Fruit fly (Drosophila melanogaster) whole organism, embryonic: Measurements from ENCODE around the gene CG12024.

Source experiments
- Asciz ChIP-seq: fragments of 200-800 bp; sonication (Bioruptor generic); optimal IDR thresholded peaks from 2 replicates; lab custom pipeline; 2017; ENCODE audit warnings: missing biosample characterization, mild to moderate bottlenecking, missing genetic modification characterization, missing genetic modification reagents
- B-H2 ChIP-seq: fragments of 200-800 bp; sonication (Bioruptor generic); optimal IDR thresholded peaks from 2 replicates; lab custom pipeline; 2018; ENCODE audit warnings: missing biosample characterization, mild to moderate bottlenecking, missing genetic modification characterization
- BEAF-32 ChIP-seq: fragments of 200-800 bp; sonication (Bioruptor generic); optimal IDR thresholded peaks from 3 replicates; lab custom pipeline; 2017; ENCODE audit warnings: missing biosample characterization, missing genetic modification characterization, mild to moderate bottlenecking, moderate library complexity, missing genetic modification reagents
- CG11093 ChIP-seq: fragments of 200-800 bp; sonication (Bioruptor generic); IDR thresholded peaks from 3 replicates; pipeline ENCODE4 v1.3.6; 2022; ENCODE audit warnings: missing biosample characterization, missing genetic modification characterization
- CG14710 ChIP-seq: fragments of 200-800 bp; sonication (Bioruptor generic); optimal IDR thresholded peaks from 3 replicates; lab custom pipeline; 2019; ENCODE audit warnings: missing biosample characterization, mild to moderate bottlenecking, missing genetic modification characterization, moderate library complexity
- CG15514 ChIP-seq: fragments of 200-800 bp; sonication (Bioruptor generic); optimal IDR thresholded peaks from 3 replicates; lab custom pipeline; 2017; ENCODE audit warnings: missing biosample characterization, missing genetic modification characterization, mild to moderate bottlenecking, moderate library complexity, missing genetic modification reagents
- CG17802 ChIP-seq: fragments of 200-800 bp; sonication (Bioruptor generic); optimal IDR thresholded peaks from 2 replicates; lab custom pipeline; 2018; ENCODE audit warnings: missing biosample characterization, mild to moderate bottlenecking, missing genetic modification characterization, moderate library complexity
- CG31441 ChIP-seq: fragments of 200-800 bp; sonication (Bioruptor generic); IDR thresholded peaks from 2 replicates; pipeline ENCODE4 v1.3.6; 2022; ENCODE audit warnings: missing biosample characterization, missing genetic modification characterization
- CG3163 ChIP-seq: fragments of 200-800 bp; sonication (Bioruptor generic); optimal IDR thresholded peaks from 3 replicates; lab custom pipeline; 2016; ENCODE audit warnings: missing biosample characterization, missing genetic modification characterization
- CG4730 ChIP-seq: fragments of 200-800 bp; sonication (Bioruptor generic); IDR thresholded peaks from 2 replicates; pipeline ENCODE4 v1.3.6; 2022; ENCODE audit warnings: missing biosample characterization, missing genetic modification characterization
- CG6791 ChIP-seq: fragments of 200-800 bp; sonication (Bioruptor generic); IDR thresholded peaks from 3 replicates; pipeline ENCODE4 v1.3.6; 2022; ENCODE audit warnings: missing biosample characterization, missing genetic modification characterization; ENCODE audit not compliant: partially characterized antibody
- CG7928 ChIP-seq: fragments of 200-800 bp; sonication (Bioruptor generic); optimal IDR thresholded peaks from 2 replicates; lab custom pipeline; 2017; ENCODE audit warnings: missing biosample characterization, mild to moderate bottlenecking, missing genetic modification characterization
- CG7963 ChIP-seq: fragments of 200-800 bp; sonication (Bioruptor generic); IDR thresholded peaks from 3 replicates; pipeline ENCODE4 v1.3.6; 2022; ENCODE audit warnings: missing biosample characterization, missing genetic modification characterization; ENCODE audit not compliant: partially characterized antibody
- CG8478 ChIP-seq: fragments of >200 bp; optimal IDR thresholded peaks from 2 replicates; lab custom pipeline; 2018
- CG9817 ChIP-seq: fragments of 200-800 bp; sonication (Bioruptor generic); optimal IDR thresholded peaks from 2 replicates; lab custom pipeline; 2018; ENCODE audit warnings: missing biosample characterization, mild to moderate bottlenecking, missing genetic modification characterization, moderate library complexity
- CkIIα-i1 ChIP-seq: fragments of 200-800 bp; sonication (Bioruptor generic); IDR thresholded peaks from 2 replicates; pipeline ENCODE4 v1.3.6; 2022; ENCODE audit warnings: missing biosample characterization, missing genetic modification characterization
- Doc3 ChIP-seq: fragments of 200-800 bp; sonication (Bioruptor generic); IDR thresholded peaks from 3 replicates; pipeline ENCODE4 v1.3.6; 2022; ENCODE audit warnings: missing biosample characterization, missing genetic modification characterization; ENCODE audit not compliant: partially characterized antibody
- Dref ChIP-seq: fragments of 200-800 bp; sonication (Bioruptor generic); IDR thresholded peaks from 2 replicates; pipeline ENCODE4 v1.3.6; 2022; ENCODE audit warnings: missing biosample characterization, missing genetic modification characterization
- Gsc ChIP-seq: fragments of 200-800 bp; sonication (Bioruptor generic); IDR thresholded peaks from 2 replicates; pipeline ENCODE4 v1.3.6; 2022; ENCODE audit warnings: missing biosample characterization, missing genetic modification characterization
- HmgD ChIP-seq: fragments of 200-800 bp; sonication (Bioruptor generic); optimal IDR thresholded peaks from 3 replicates; lab custom pipeline; 2016; ENCODE audit warnings: missing biosample characterization, missing genetic modification characterization
- HmgZ ChIP-seq: fragments of 200-800 bp; sonication (Bioruptor generic); optimal IDR thresholded peaks from 2 replicates; lab custom pipeline; 2018; ENCODE audit warnings: missing biosample characterization, mild to moderate bottlenecking, missing genetic modification characterization
- MBD-R2 ChIP-seq: fragments of 200-800 bp; sonication (Bioruptor generic); IDR thresholded peaks from 2 replicates; pipeline ENCODE4 v1.3.6; 2022; ENCODE audit warnings: missing biosample characterization, missing genetic modification characterization
- NFAT ChIP-seq: fragments of 200-800 bp; sonication (Bioruptor generic); IDR thresholded peaks from 2 replicates; pipeline ENCODE4 v1.3.6; 2022; ENCODE audit warnings: missing biosample characterization, missing genetic modification characterization
- Nf-YA ChIP-seq: fragments of 200-800 bp; sonication (Bioruptor generic); IDR thresholded peaks from 2 replicates; pipeline ENCODE4 v1.3.6; 2022; ENCODE audit warnings: missing biosample characterization, missing genetic modification characterization
- NfI ChIP-seq: fragments of 200-800 bp; sonication (Bioruptor generic); optimal IDR thresholded peaks from 3 replicates; lab custom pipeline; 2018; ENCODE audit warnings: missing biosample characterization, mild to moderate bottlenecking, missing genetic modification characterization, moderate library complexity
- Ptx1 ChIP-seq: fragments of 200-800 bp; sonication (Bioruptor generic); IDR thresholded peaks from 2 replicates; pipeline ENCODE4 v1.3.6; 2022; ENCODE audit warnings: missing biosample characterization, missing genetic modification characterization
- Ssrp ChIP-seq: fragments of 200-800 bp; sonication (Bioruptor generic); optimal IDR thresholded peaks from 2 replicates; lab custom pipeline; 2018; ENCODE audit warnings: missing biosample characterization, mild to moderate bottlenecking, missing genetic modification characterization, moderate library complexity
- Vsx1 ChIP-seq: fragments of 200-800 bp; sonication (Bioruptor generic); optimal IDR thresholded peaks from 2 replicates; lab custom pipeline; 2017; ENCODE audit warnings: missing biosample characterization, mild to moderate bottlenecking, missing genetic modification characterization, missing genetic modification reagents
- Xrp1 ChIP-seq: fragments of 200-800 bp; sonication (Bioruptor generic); IDR thresholded peaks from 2 replicates; pipeline ENCODE4 v1.3.6; 2022; ENCODE audit warnings: missing biosample characterization, missing genetic modification characterization
- ash1 ChIP-seq: fragments of 200-800 bp; sonication (Bioruptor generic); optimal IDR thresholded peaks from 2 replicates; lab custom pipeline; 2018; ENCODE audit warnings: missing biosample characterization, mild to moderate bottlenecking, missing genetic modification characterization
- br ChIP-seq: fragments of >200 bp; optimal IDR thresholded peaks from 2 replicates; lab custom pipeline; 2017
- chif ChIP-seq, 2 experiments: fragments of 200-800 bp; sonication (Bioruptor generic); optimal IDR thresholded peaks; 3 replicates each; lab custom pipeline; 2016; ENCODE audit warnings: missing biosample characterization in 2 of 2, missing genetic modification characterization in 2 of 2
- cwo ChIP-seq: fragments of 200-800 bp; sonication (Bioruptor generic); optimal IDR thresholded peaks from 3 replicates; lab custom pipeline; 2017; ENCODE audit warnings: missing biosample characterization, missing genetic modification characterization, mild to moderate bottlenecking, moderate library complexity, missing genetic modification reagents
- da ChIP-seq: fragments of 200-800 bp; sonication (Bioruptor generic); optimal IDR thresholded peaks from 2 replicates; lab custom pipeline; 2016; ENCODE audit warnings: missing biosample characterization, missing genetic modification characterization
- disco-r ChIP-seq: fragments of 200-800 bp; sonication (Bioruptor generic); optimal IDR thresholded peaks from 2 replicates; lab custom pipeline; 2016; ENCODE audit warnings: missing biosample characterization, missing genetic modification characterization
- gcm ChIP-seq: fragments of 200-800 bp; sonication (Bioruptor generic); optimal IDR thresholded peaks from 2 replicates; lab custom pipeline; 2019; ENCODE audit warnings: missing biosample characterization, mild to moderate bottlenecking, missing genetic modification characterization, moderate library complexity
- grn ChIP-seq: fragments of 200-800 bp; sonication (Bioruptor generic); optimal IDR thresholded peaks from 3 replicates; lab custom pipeline; 2017; ENCODE audit warnings: missing biosample characterization, missing genetic modification characterization
- kah ChIP-seq: fragments of 200-800 bp; sonication (Bioruptor generic); optimal IDR thresholded peaks from 2 replicates; lab custom pipeline; 2018; ENCODE audit warnings: missing biosample characterization, mild to moderate bottlenecking, missing genetic modification characterization
- lmd ChIP-seq: fragments of 200-800 bp; sonication (Bioruptor generic); IDR thresholded peaks from 2 replicates; pipeline ENCODE4 v1.3.6; 2022; ENCODE audit warnings: missing biosample characterization, missing genetic modification characterization
- lola ChIP-seq, 3 experiments: fragments of >200 bp in 2 of 3; fragments of 200-800 bp in 1 of 3; sonication (Bioruptor generic) in 1 of 3; optimal IDR thresholded peaks; 2 replicates each; lab custom pipeline; 2017 to 2019; ENCODE audit warnings: missing biosample characterization in 3 of 3, missing genetic modification characterization in 3 of 3, mild to moderate bottlenecking in 1 of 3, moderate library complexity in 1 of 3
- nerfin-2 ChIP-seq: fragments of 200-800 bp; sonication (Bioruptor generic); IDR thresholded peaks from 2 replicates; pipeline ENCODE4 v1.3.6; 2022; ENCODE audit warnings: missing biosample characterization, missing genetic modification characterization; ENCODE audit not compliant: partially characterized antibody
- onecut ChIP-seq: fragments of 200-800 bp; sonication (Bioruptor generic); IDR thresholded peaks from 2 replicates; pipeline ENCODE4 v1.3.6; 2022; ENCODE audit warnings: missing biosample characterization, missing genetic modification characterization
- seq ChIP-seq: fragments of 200-800 bp; sonication (Bioruptor generic); IDR thresholded peaks from 2 replicates; pipeline ENCODE4 v1.3.6; 2022; ENCODE audit warnings: missing biosample characterization, missing genetic modification characterization
- shn ChIP-seq: fragments of 200-800 bp; sonication (Bioruptor generic); optimal IDR thresholded peaks from 3 replicates; lab custom pipeline; 2016; ENCODE audit warnings: missing biosample characterization, missing genetic modification characterization
- slp2 ChIP-seq: fragments of 200-800 bp; sonication (Bioruptor generic); optimal IDR thresholded peaks from 2 replicates; lab custom pipeline; 2016; ENCODE audit warnings: missing biosample characterization, missing genetic modification characterization
- sr ChIP-seq: fragments of 200-800 bp; sonication (Bioruptor generic); IDR thresholded peaks from 3 replicates; pipeline ENCODE4 v1.3.6; 2022; ENCODE audit warnings: missing biosample characterization, missing genetic modification characterization
- stwl ChIP-seq: fragments of 200-800 bp; sonication (Bioruptor generic); optimal IDR thresholded peaks from 3 replicates; lab custom pipeline; 2018; ENCODE audit warnings: missing biosample characterization, mild to moderate bottlenecking, missing genetic modification characterization, moderate library complexity
- zf30C ChIP-seq: fragments of 200-800 bp; sonication (Bioruptor generic); optimal IDR thresholded peaks from 3 replicates; lab custom pipeline; 2018; ENCODE audit warnings: missing biosample characterization, mild to moderate bottlenecking, missing genetic modification characterization

CG12024 gene

DNA sequence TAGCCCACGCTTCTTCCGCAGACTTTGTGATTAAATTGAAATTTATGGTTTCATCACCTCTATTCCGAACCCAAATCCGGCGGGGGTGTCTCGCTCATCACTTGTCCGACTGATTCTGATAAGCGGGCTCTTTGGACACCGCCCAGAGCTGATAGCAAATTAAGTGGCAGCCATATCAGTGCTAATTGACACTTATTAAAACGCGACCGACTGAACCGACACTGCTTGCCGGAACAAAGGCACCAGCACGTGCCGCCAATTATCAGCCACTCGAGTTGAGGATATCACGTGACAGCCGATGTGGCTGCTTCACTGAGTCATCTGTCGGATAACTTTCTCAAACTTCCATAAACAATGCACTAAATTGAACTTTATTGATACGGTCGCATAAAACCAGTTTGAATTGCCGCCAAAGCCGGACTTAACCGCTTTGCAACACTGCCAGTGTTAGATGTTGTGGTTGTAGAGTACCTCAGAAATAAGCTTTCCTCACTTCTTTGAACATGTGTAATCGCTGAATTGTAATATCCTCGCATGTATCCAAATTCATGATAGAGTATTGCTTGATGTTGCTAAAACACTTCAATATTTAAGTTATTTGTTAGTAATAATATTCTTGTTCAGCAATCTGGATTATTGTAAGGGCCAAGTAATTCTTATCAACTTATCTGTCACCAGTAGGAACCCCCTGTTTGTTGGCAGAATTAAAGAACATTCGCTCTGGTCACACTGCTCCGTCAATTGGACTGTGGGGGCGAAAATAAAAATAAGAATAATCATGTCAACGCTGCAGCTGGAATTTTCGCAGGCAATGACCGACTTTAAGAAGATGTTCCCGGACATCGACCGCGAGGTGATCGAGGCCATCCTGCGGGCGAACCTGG lies at the start of gene CG12024 (continued):
- peak; percentile 70 for TF ChIP-seq CG31441
- TF ChIP-seq BEAF-32 (GFP tag; lab: Kevin White, UChicago): peak; percentile 62
- peak; percentile 62 for TF ChIP-seq slp2 (GFP tag; lab: Kevin White, UChicago)
- peak; percentile 78 for TF ChIP-seq shn (GFP tag; lab: Kevin White, UChicago)
- TF ChIP-seq stwl: peak; percentile 97
- TF ChIP-seq Ssrp (tag; lab: Kevin White, UChicago): peak; percentile 70
- peak; percentile 89 for TF ChIP-seq CG14710 (tag; lab: Kevin White, UChicago)
- TF ChIP-seq Asciz (GFP tag; lab: Kevin White, UChicago): no peak
- no peak for TF ChIP-seq ash1 (GFP tag; lab: Kevin White, UChicago)
- no peak; the same call in 1 of the 2 replicates for TF ChIP-seq Xrp1 (GFP tag; lab: Robert Waterston, UW)
- TF ChIP-seq zf30C (GFP tag; lab: Kevin White, UChicago): no peak
- no peak for TF ChIP-seq kah (GFP tag; lab: Kevin White, UChicago)
- TF ChIP-seq CG9817 (tag; lab: Kevin White, UChicago): peak; percentile 84
- peak; percentile 53 for TF ChIP-seq onecut (GFP tag; lab: Robert Waterston, UW)
- peak; percentile 79 for TF ChIP-seq B-H2
- TF ChIP-seq NFAT (GFP tag; lab: Robert Waterston, UW): peak; percentile 65; the same call in 1 of the 2 replicates
- TF ChIP-seq Nf-YA (GFP tag; lab: Robert Waterston, UW): no peak
- peak in 2 of 3 experiments; percentile 62 to 90 for TF ChIP-seq lola (GFP tag; optimal IDR thresholded peaks at IDR 0.05; lab: Kevin White, UChicago)
- TF ChIP-seq br: no peak
- TF ChIP-seq seq (GFP tag; lab: Robert Waterston, UW): no peak
- no peak for TF ChIP-seq CG6791 (GFP tag; lab: Robert Waterston, UW)
- TF ChIP-seq cwo (GFP tag; lab: Kevin White, UChicago): peak; percentile 96
- no peak for TF ChIP-seq CG8478 (lab: Kevin White, UChicago)
- TF ChIP-seq Doc3 (GFP tag; lab: Robert Waterston, UW): no peak
- peak; percentile 49 for TF ChIP-seq CG7928 (GFP tag; lab: Kevin White, UChicago)
- peak; percentile 90 for TF ChIP-seq HmgZ
- peak; percentile 26 for TF ChIP-seq gcm (GFP tag; lab: Kevin White, UChicago)
- TF ChIP-seq grn (GFP tag; lab: Kevin White, UChicago): peak; percentile 69
- TF ChIP-seq CG17802 (tag; lab: Kevin White, UChicago): peak; percentile 92
- TF ChIP-seq CG11093 (GFP tag; lab: Robert Waterston, UW): peak; percentile 52; the same call in 1 of the 3 replicates
- peak; percentile 44; the same call in 1 of the 3 replicates for TF ChIP-seq sr (GFP tag; lab: Robert Waterston, UW)
- no peak for TF ChIP-seq CG7963 (GFP tag; lab: Robert Waterston, UW)
- peak; percentile 85 for TF ChIP-seq NfI
- no peak for TF ChIP-seq Gsc (GFP tag; lab: Robert Waterston, UW)
- TF ChIP-seq CG4730 (GFP tag; lab: Robert Waterston, UW): peak; percentile 31; the same call in 1 of the 2 replicates
- no peak for TF ChIP-seq CkIIα-i1
- peak; percentile 77 for TF ChIP-seq lmd
- no peak for TF ChIP-seq da (GFP tag; lab: Kevin White, UChicago)
- no peak for TF ChIP-seq nerfin-2 (GFP tag; lab: Robert Waterston, UW)
- peak; percentile 74 to 81 for TF ChIP-seq chif (GFP tag; optimal IDR thresholded peaks at IDR 0.05; lab: Kevin White, UChicago)
- peak; percentile 70 for TF ChIP-seq MBD-R2
- no peak for TF ChIP-seq Vsx1 (GFP tag; lab: Kevin White, UChicago)
- TF ChIP-seq disco-r (GFP tag; lab: Kevin White, UChicago): peak; percentile 85
- TF ChIP-seq Ptx1 (GFP tag; lab: Robert Waterston, UW): peak; percentile 68
- TF ChIP-seq CG15514 (GFP tag; lab: Kevin White, UChicago): peak; percentile 87
- TF ChIP-seq Dref (GFP tag; lab: Robert Waterston, UW): peak; percentile 4; the same call in 1 of the 2 replicates
- TF ChIP-seq HmgD: peak; percentile 31
- TF ChIP-seq CG3163 (GFP tag; lab: Kevin White, UChicago): peak; percentile 62
